Fruit fly (Drosophila melanogaster) whole organism, wandering third instar larva: ENCODE results near the gene CG4119.

ENCODE experiments used
- Abd-B ChIP-seq: fragments of >200 bp; optimal IDR thresholded peaks from 2 replicates; lab custom pipeline; 2017; ENCODE audit warnings: missing biosample characterization, missing genetic modification characterization
- CG32264 ChIP-seq: fragments of 200-800 bp; sonication (Bioruptor generic); optimal IDR thresholded peaks from 2 replicates; lab custom pipeline; 2016; ENCODE audit warnings: missing biosample characterization, missing genetic modification characterization
- CG9705 ChIP-seq: fragments of 200-800 bp; sonication (Bioruptor generic); optimal IDR thresholded peaks from 2 replicates; lab custom pipeline; 2018; ENCODE audit warnings: missing biosample characterization, mild to moderate bottlenecking, missing genetic modification characterization
- CrebA ChIP-seq: fragments of 200-800 bp; sonication (Bioruptor generic); optimal IDR thresholded peaks from 2 replicates; lab custom pipeline; 2016; ENCODE audit warnings: missing biosample characterization, mild to moderate bottlenecking, missing genetic modification characterization, borderline replicate concordance
- Dfd ChIP-seq: fragments of >200 bp; optimal IDR thresholded peaks from 2 replicates; lab custom pipeline; 2017; ENCODE audit warnings: missing biosample characterization, missing genetic modification characterization
- Dif ChIP-seq: fragments of 200-275, 200-300 bp; sonication (Bioruptor generic); optimal IDR thresholded peaks from 2 replicates; lab custom pipeline; 2018; ENCODE audit warnings: missing biosample characterization, missing genetic modification characterization; ENCODE audit not compliant: partially characterized antibody
- GATAd ChIP-seq: sonication (Bioruptor generic); optimal IDR thresholded peaks from 2 replicates; lab custom pipeline; 2016; ENCODE audit warnings: missing biosample characterization, missing genetic modification characterization
- HLH106 ChIP-seq: fragments of 200-800 bp; optimal IDR thresholded peaks from 3 replicates; lab custom pipeline; 2019; ENCODE audit warnings: missing biosample characterization, mild to moderate bottlenecking, missing genetic modification characterization, moderate library complexity
- Hnf4 ChIP-seq: fragments of 200-800 bp; sonication (Bioruptor generic); optimal IDR thresholded peaks from 2 replicates; lab custom pipeline; 2016; ENCODE audit warnings: missing biosample characterization, mild to moderate bottlenecking, missing genetic modification characterization
- Hr78 ChIP-seq: fragments of >200 bp; optimal IDR thresholded peaks from 2 replicates; lab custom pipeline; 2017; ENCODE audit warnings: missing biosample characterization, missing genetic modification characterization
- Hr83 ChIP-seq: fragments of 200-300 bp; sonication (Bioruptor generic); optimal IDR thresholded peaks from 2 replicates; lab custom pipeline; 2016; ENCODE audit warnings: missing biosample characterization, mild to moderate bottlenecking, missing genetic modification characterization, moderate library complexity; ENCODE audit not compliant: poor library complexity, severe bottlenecking
- Jra ChIP-seq: sonication (Bioruptor generic); optimal IDR thresholded peaks from 2 replicates; lab custom pipeline; 2016; ENCODE audit warnings: missing biosample characterization, missing genetic modification characterization
- Mio ChIP-seq: sonication (Bioruptor generic); optimal IDR thresholded peaks from 2 replicates; lab custom pipeline; 2016; ENCODE audit warnings: missing biosample characterization, missing genetic modification characterization
- Myc ChIP-seq: fragments of >200 bp; optimal IDR thresholded peaks from 2 replicates; lab custom pipeline; 2017
- N ChIP-seq: fragments of >200 bp; optimal IDR thresholded peaks from 2 replicates; lab custom pipeline; 2018; ENCODE audit warnings: missing biosample characterization, missing external identifiers, missing genetic modification characterization
- OdsH ChIP-seq: fragments of 200-800 bp; sonication (Bioruptor generic); optimal IDR thresholded peaks from 2 replicates; lab custom pipeline; 2016; ENCODE audit warnings: missing biosample characterization, mild to moderate bottlenecking, missing genetic modification characterization
- Rel ChIP-seq, 2 experiments: fragments of 200-800 bp; sonication (Bioruptor generic) in 1 of 2; optimal IDR thresholded peaks; 2 replicates in 1 of 2; 3 replicates in 1 of 2; lab custom pipeline; 2016 to 2019; ENCODE audit warnings: mild to moderate bottlenecking in 2 of 2, missing biosample characterization in 2 of 2, missing genetic modification characterization in 2 of 2, moderate library complexity in 1 of 2
- Sp1 ChIP-seq: fragments of 200-800 bp; sonication (Bioruptor generic); optimal IDR thresholded peaks from 3 replicates; lab custom pipeline; 2019; ENCODE audit warnings: missing biosample characterization, mild to moderate bottlenecking, missing genetic modification characterization, moderate library complexity
- Vsx2 ChIP-seq: fragments of 200-300, 225-300 bp; sonication (Bioruptor generic); optimal IDR thresholded peaks from 2 replicates; lab custom pipeline; 2018; ENCODE audit warnings: missing biosample characterization, missing genetic modification characterization; ENCODE audit not compliant: partially characterized antibody
- br ChIP-seq: fragments of 200-800 bp; sonication (Bioruptor generic); optimal IDR thresholded peaks from 2 replicates; lab custom pipeline; 2016; ENCODE audit warnings: missing biosample characterization, missing genetic modification characterization
- brk ChIP-seq: fragments of 200-800 bp; sonication (Bioruptor generic); optimal IDR thresholded peaks from 2 replicates; lab custom pipeline; 2016; ENCODE audit warnings: missing biosample characterization, mild to moderate bottlenecking, missing genetic modification characterization
- dl ChIP-seq, 2 experiments: fragments of 175-275, 200-275 bp in 1 of 2; fragments of 200-275 bp in 1 of 2; sonication (Bioruptor generic); optimal IDR thresholded peaks; lab custom pipeline; 2018; ENCODE audit warnings: mild to moderate bottlenecking in 2 of 2, missing biosample characterization in 2 of 2, missing genetic modification characterization in 2 of 2, moderate library complexity in 2 of 2; ENCODE audit not compliant: partially characterized antibody in 2 of 2, insufficient read depth in 1 of 2
- dmrt93B ChIP-seq: fragments of 200-800 bp; sonication (Bioruptor generic); optimal IDR thresholded peaks from 2 replicates; lab custom pipeline; 2018; ENCODE audit warnings: missing biosample characterization, mild to moderate bottlenecking, missing genetic modification characterization
- dsf ChIP-seq: sonication (Bioruptor generic); optimal IDR thresholded peaks from 2 replicates; lab custom pipeline; 2016; ENCODE audit warnings: missing biosample characterization, missing genetic modification characterization, borderline replicate concordance
- ey ChIP-seq: fragments of 200-800 bp; sonication (Bioruptor generic); optimal IDR thresholded peaks from 2 replicates; lab custom pipeline; 2016; ENCODE audit warnings: missing biosample characterization, missing genetic modification characterization
- foxo ChIP-seq, 2 experiments: fragments of 200-800 bp; sonication (Bioruptor generic); optimal IDR thresholded peaks; 2 replicates in 1 of 2; 3 replicates in 1 of 2; lab custom pipeline; 2016 to 2017; ENCODE audit warnings: missing biosample characterization in 2 of 2, missing genetic modification characterization in 2 of 2
- fru ChIP-seq: fragments of 200-800 bp; sonication (Bioruptor generic); optimal IDR thresholded peaks from 3 replicates; lab custom pipeline; 2016; ENCODE audit warnings: missing biosample characterization, mild to moderate bottlenecking, missing genetic modification characterization
- h ChIP-seq: fragments of 200-800 bp; sonication (Bioruptor generic); optimal IDR thresholded peaks from 3 replicates; lab custom pipeline; 2016; ENCODE audit warnings: missing biosample characterization, mild to moderate bottlenecking, missing genetic modification characterization
- jim ChIP-seq: fragments of 175-275, 200-325 bp; sonication (Bioruptor generic); optimal IDR thresholded peaks from 2 replicates; lab custom pipeline; 2016; ENCODE audit warnings: missing biosample characterization, mild to moderate bottlenecking, missing genetic modification characterization
- lola ChIP-seq: fragments of >200 bp; optimal IDR thresholded peaks from 2 replicates; lab custom pipeline; 2017; ENCODE audit warnings: missing biosample characterization, missing genetic modification characterization
- pan ChIP-seq: fragments of >200 bp; optimal IDR thresholded peaks from 2 replicates; lab custom pipeline; 2017
- psq ChIP-seq: fragments of 200-800 bp; sonication (Bioruptor generic); optimal IDR thresholded peaks from 3 replicates; lab custom pipeline; 2017; ENCODE audit warnings: missing biosample characterization, mild to moderate bottlenecking, missing genetic modification characterization, moderate library complexity
- rgr ChIP-seq: fragments of 200-800 bp; sonication (Bioruptor generic); optimal IDR thresholded peaks from 3 replicates; lab custom pipeline; 2016; ENCODE audit warnings: missing biosample characterization, mild to moderate bottlenecking, missing genetic modification characterization
- sage ChIP-seq: fragments of 200-800 bp; sonication (Bioruptor generic); optimal IDR thresholded peaks from 2 replicates; lab custom pipeline; 2016; ENCODE audit warnings: missing biosample characterization, mild to moderate bottlenecking, missing genetic modification characterization
- sv ChIP-seq: fragments of 200-800 bp; sonication (Bioruptor generic); optimal IDR thresholded peaks from 3 replicates; lab custom pipeline; 2016; ENCODE audit warnings: missing biosample characterization, missing genetic modification characterization
- tai ChIP-seq: sonication (Bioruptor generic); optimal IDR thresholded peaks from 2 replicates; lab custom pipeline; 2016; ENCODE audit warnings: missing biosample characterization, missing genetic modification characterization
- usp ChIP-seq: fragments of >200 bp; optimal IDR thresholded peaks from 2 replicates; lab custom pipeline; 2017; ENCODE audit warnings: missing biosample characterization, missing genetic modification characterization
- woc ChIP-seq: sonication (Bioruptor generic); optimal IDR thresholded peaks from 2 replicates; lab custom pipeline; 2016; ENCODE audit warnings: missing biosample characterization, mild to moderate bottlenecking, missing genetic modification characterization

CG4119 gene

DNA sequence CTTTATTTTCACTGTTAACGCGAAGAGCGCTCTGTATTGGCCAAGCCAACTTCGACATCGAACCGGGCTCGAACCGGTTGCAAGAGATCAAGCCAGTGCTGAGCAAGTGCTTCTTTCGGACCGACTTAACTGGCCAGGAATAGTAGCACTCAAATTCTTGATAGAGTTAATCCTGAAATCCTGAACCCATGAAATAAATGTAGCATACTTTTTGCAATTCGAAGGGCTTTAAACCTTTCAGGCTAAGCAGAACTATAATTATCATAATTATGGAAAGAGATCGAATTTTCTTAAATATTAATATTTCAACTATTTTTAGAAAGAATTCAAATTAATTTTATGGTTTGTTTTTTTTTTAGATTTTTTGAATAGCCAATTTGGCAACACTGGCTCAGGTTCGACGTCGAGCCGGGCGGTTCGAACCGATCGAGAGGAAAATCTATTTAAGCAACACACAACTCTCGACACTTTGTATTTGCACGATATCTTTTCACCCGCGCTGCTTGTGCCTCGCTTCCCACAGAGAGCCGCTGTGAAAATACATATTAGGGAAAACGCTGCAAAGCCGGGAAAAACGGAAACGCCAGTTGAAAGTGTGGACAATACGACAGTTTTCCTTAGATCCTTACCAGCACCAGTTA, 32.4 kb downstream of the CG4119 start, which contains the start of gene AdamTS-B:
Gene AdamTS-B, plus strand, starts transcription at position 471 of the 641 bp plus-strand sequence.
- TF ChIP-seq ey (GFP tag; lab: Kevin White, UChicago) (peak; percentile 51), tai (GFP tag; lab: Kevin White, UChicago) (no peak), HLH106 (tag; lab: Kevin White, UChicago) (peak; percentile 74), dl (GFP tag; optimal IDR thresholded peaks at IDR 0.05; lab: Kevin White, UChicago; ENCODE audit: insufficient read depth in 1 of 2, partially characterized antibody in 2 of 2) (no peak), h (GFP tag; lab: Kevin White, UChicago) (peak; percentile 49), Dif (GFP tag; lab: Kevin White, UChicago) (no peak), rgr (GFP tag; lab: Kevin White, UChicago) (peak; percentile 35), fru (GFP tag; lab: Kevin White, UChicago) (peak; percentile 72), Myc (peak; percentile 94), br (GFP tag; lab: Kevin White, UChicago) (peak; percentile 47), dmrt93B (peak; percentile 52), foxo (GFP tag; optimal IDR thresholded peaks at IDR 0.05; lab: Kevin White, UChicago) (peak in 1 of 2 experiments; percentile 74), Jra (GFP tag; lab: Kevin White, UChicago) (no peak), psq (peak; percentile 22), CG9705 (GFP tag; lab: Kevin White, UChicago) (peak; percentile 51), OdsH (peak; percentile 60), lola (no peak), Sp1 (GFP tag; lab: Kevin White, UChicago) (peak; percentile 59)
- TF ChIP-seq, all 38 proteins: peak for 13

DNA sequence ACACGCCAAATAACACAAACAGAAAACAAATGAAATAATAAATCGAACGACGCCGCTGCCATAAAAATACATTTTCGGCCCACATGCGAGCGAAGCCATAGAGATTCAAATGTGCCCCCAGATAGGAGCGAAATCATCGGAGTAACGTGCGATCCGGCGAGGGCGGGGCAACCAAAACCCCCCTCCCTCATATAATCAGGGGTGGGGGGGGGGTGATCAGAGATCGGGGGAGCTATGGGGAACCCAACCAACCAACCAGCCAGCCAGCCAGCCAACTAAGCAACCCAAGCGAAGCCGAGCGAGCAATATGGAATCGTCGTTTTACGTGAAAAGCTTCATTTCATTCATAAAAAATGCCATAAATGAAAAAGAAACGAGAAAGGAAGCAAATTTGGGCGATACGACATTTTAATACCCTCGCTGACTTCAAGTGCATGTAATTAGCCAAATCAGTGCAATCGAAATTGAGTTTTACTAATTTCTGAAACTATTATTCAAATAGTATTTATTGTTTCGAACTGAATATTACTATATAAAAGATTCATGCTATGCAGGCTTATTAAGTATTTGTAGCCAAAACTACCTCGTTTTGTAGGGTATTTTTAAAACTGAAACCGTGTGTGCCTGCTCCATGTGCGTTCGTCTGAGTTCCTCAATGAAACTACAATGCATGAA, 34.1 kb downstream of the CG4119 start:
- TF ChIP-seq Jra (GFP tag; lab: Kevin White, UChicago) (no peak), Sp1 (GFP tag; lab: Kevin White, UChicago) (peak; percentile 17), Hr83 (no peak), GATAd (GFP tag; lab: Kevin White, UChicago) (no peak), usp (GFP tag; lab: Kevin White, UChicago) (no peak), Hr78 (GFP tag; lab: Kevin White, UChicago) (no peak), sage (GFP tag; lab: Kevin White, UChicago) (peak; percentile 18), CG32264 (GFP tag; lab: Kevin White, UChicago) (no peak), dsf (no peak), jim (no peak), HLH106 (tag; lab: Kevin White, UChicago) (peak; percentile 48), Mio (GFP tag; lab: Kevin White, UChicago) (no peak), sv (GFP tag; lab: Kevin White, UChicago) (peak; percentile 67), Vsx2 (no peak), OdsH (peak; percentile 48), CG9705 (GFP tag; lab: Kevin White, UChicago) (no peak), Abd-B (GFP tag; lab: Kevin White, UChicago) (no peak), h (GFP tag; lab: Kevin White, UChicago) (peak; percentile 72), fru (GFP tag; lab: Kevin White, UChicago) (peak; percentile 66), br (GFP tag; lab: Kevin White, UChicago) (peak; percentile 33), tai (GFP tag; lab: Kevin White, UChicago) (no peak), dl (GFP tag; optimal IDR thresholded peaks at IDR 0.05; lab: Kevin White, UChicago; ENCODE audit: insufficient read depth in 1 of 2, partially characterized antibody in 2 of 2) (no peak), ey (GFP tag; lab: Kevin White, UChicago) (peak; percentile 60), psq (peak; percentile 44), pan (lab: Kevin White, UChicago) (no peak), Myc (no peak), CrebA (GFP tag; lab: Kevin White, UChicago) (no peak), N (GFP tag; lab: Kevin White, UChicago) (no peak), dmrt93B (no peak), foxo (GFP tag; optimal IDR thresholded peaks at IDR 0.05; lab: Kevin White, UChicago) (peak in 1 of 2 experiments; percentile 71), Dif (GFP tag; lab: Kevin White, UChicago) (no peak), brk (GFP tag; lab: Kevin White, UChicago) (no peak), lola (no peak), woc (GFP tag; lab: Kevin White, UChicago) (peak; percentile 70), Hnf4 (GFP tag; lab: Kevin White, UChicago) (no peak), Dfd (no peak), Rel (GFP tag; optimal IDR thresholded peaks at IDR 0.05; lab: Kevin White, UChicago) (no peak), Rel (tag; optimal IDR thresholded peaks at IDR 0.05; lab: Kevin White, UChicago) (no peak), rgr (GFP tag; lab: Kevin White, UChicago) (peak; percentile 63)
